Fruit fly (Drosophila melanogaster): ENCODE data around the gene obst-F.

Gene obst-F

dm6 chr3L:20191848-20192247 lies 9.6 kb downstream of the obst-F start:
- no peak for TF ChIP-seq CG17806 (tag; optimal IDR thresholded peaks at IDR 0.05)
- TF ChIP-seq CG13204 (GFP tag; optimal IDR thresholded peaks at IDR 0.05): no peak
- TF ChIP-seq D1 (tag; optimal IDR thresholded peaks at IDR 0.05): no peak
- TF ChIP-seq CG9948 (tag; optimal IDR thresholded peaks at IDR 0.05): no peak
- TF ChIP-seq gl (tag; optimal IDR thresholded peaks at IDR 0.05): no peak
- no peak for TF ChIP-seq Ets98B (GFP tag; IDR thresholded peaks at IDR 0.05)
- TF ChIP-seq CG32121 (GFP tag; IDR thresholded peaks at IDR 0.05): no peak
- no peak for TF ChIP-seq CG8301 (tag; optimal IDR thresholded peaks at IDR 0.05)
- no peak for TF ChIP-seq CG14655 (GFP tag; optimal IDR thresholded peaks at IDR 0.05)
- TF ChIP-seq fd96Ca (GFP tag; IDR thresholded peaks at IDR 0.05): no peak
- TF ChIP-seq rn (GFP tag; IDR thresholded peaks at IDR 0.05): no peak
- TF ChIP-seq Pif1B (GFP tag; optimal IDR thresholded peaks at IDR 0.05): no peak
- no peak for TF ChIP-seq EcR (GFP tag; optimal IDR thresholded peaks at IDR 0.05)
- no peak for TF ChIP-seq CG10348 (GFP tag; IDR thresholded peaks at IDR 0.05)
- no peak for TF ChIP-seq Pif1A (GFP tag; optimal IDR thresholded peaks at IDR 0.05)
- TF ChIP-seq CG4496 (GFP tag; IDR thresholded peaks at IDR 0.05): no peak
- no peak for TF ChIP-seq CG8159 (tag; optimal IDR thresholded peaks at IDR 0.05)
- TF ChIP-seq CG34367 (tag; optimal IDR thresholded peaks at IDR 0.05): no peak
- no peak for TF ChIP-seq CG12605 (GFP tag; IDR thresholded peaks at IDR 0.05)

dm6 chr3L:20187885-20188570 lies 13.4 kb downstream of the obst-F start, which contains the start of gene Ssk:
TSS of gene Ssk (plus strand) at chr3L:20188522.
- TF ChIP-seq CG8301 (tag; optimal IDR thresholded peaks at IDR 0.05) (no peak), Ets98B (GFP tag; IDR thresholded peaks at IDR 0.05) (peak; percentile 32; the same call in 1 of the 2 replicates), Pif1B (GFP tag; optimal IDR thresholded peaks at IDR 0.05) (peak; percentile 3), CG12605 (GFP tag; IDR thresholded peaks at IDR 0.05) (0 out of 2 replicates have a peak, but pooled peaks have one; percentile 13), EcR (GFP tag; optimal IDR thresholded peaks at IDR 0.05) (peak; percentile 20), CG8159 (tag; optimal IDR thresholded peaks at IDR 0.05) (no peak), fd96Ca (GFP tag; IDR thresholded peaks at IDR 0.05) (peak; percentile 55; the same call in 1 of the 3 replicates)

- TF ChIP-seq CG32121 (GFP tag; IDR thresholded peaks at IDR 0.05) (no peak), CG34367 (tag; optimal IDR thresholded peaks at IDR 0.05) (peak; percentile 29), rn (GFP tag; IDR thresholded peaks at IDR 0.05) (no peak), CG10348 (GFP tag; IDR thresholded peaks at IDR 0.05) (no peak), Pif1B (GFP tag; optimal IDR thresholded peaks at IDR 0.05) (no peak), CG17806 (tag; optimal IDR thresholded peaks at IDR 0.05) (peak; percentile 11), CG13204 (GFP tag; optimal IDR thresholded peaks at IDR 0.05) (peak; percentile 70), Snoo (tag; optimal IDR thresholded peaks at IDR 0.05) (no peak), CG14655 (GFP tag; optimal IDR thresholded peaks at IDR 0.05) (no peak), EcR (GFP tag; optimal IDR thresholded peaks at IDR 0.05) (peak; percentile 74), Pif1A (GFP tag; optimal IDR thresholded peaks at IDR 0.05) (no peak), CG8159 (tag; optimal IDR thresholded peaks at IDR 0.05) (peak; percentile 2), CG15710 (tag; optimal IDR thresholded peaks at IDR 0.05) (peak; percentile 4), CG4496 (GFP tag; IDR thresholded peaks at IDR 0.05) (no peak), Ets98B (GFP tag; IDR thresholded peaks at IDR 0.05) (peak; percentile 23; the same call in 1 of the 2 replicates), gl (tag; optimal IDR thresholded peaks at IDR 0.05) (no peak)
These were observed 15.0 kb downstream of the obst-F start for dm6 chr3L:20186294-20187020.

- no peak for TF ChIP-seq CG15710 (tag; optimal IDR thresholded peaks at IDR 0.05)
- no peak for TF ChIP-seq rn (GFP tag; IDR thresholded peaks at IDR 0.05)
- TF ChIP-seq CG9948 (tag; optimal IDR thresholded peaks at IDR 0.05): no peak
- no peak for TF ChIP-seq CG32121 (GFP tag; IDR thresholded peaks at IDR 0.05)
- TF ChIP-seq CG34367 (tag; optimal IDR thresholded peaks at IDR 0.05): no peak
- no peak for TF ChIP-seq CG8159 (tag; optimal IDR thresholded peaks at IDR 0.05)
- TF ChIP-seq CG8301 (tag; optimal IDR thresholded peaks at IDR 0.05): no peak
- no peak for TF ChIP-seq Snoo (tag; optimal IDR thresholded peaks at IDR 0.05)
These were observed 15.6 kb downstream of the obst-F start for dm6 chr3L:20185886-20186285.

dm6 chr3L:20185206-20185868 lies 16.1 kb downstream of the obst-F start:
- TF ChIP-seq CG34367 (tag; optimal IDR thresholded peaks at IDR 0.05) (peak; percentile 74), Ets98B (GFP tag; IDR thresholded peaks at IDR 0.05) (no peak), CG8159 (tag; optimal IDR thresholded peaks at IDR 0.05) (peak; percentile 63), CG13204 (GFP tag; optimal IDR thresholded peaks at IDR 0.05) (no peak), CG32121 (GFP tag; IDR thresholded peaks at IDR 0.05) (no peak), Pif1A (GFP tag; optimal IDR thresholded peaks at IDR 0.05) (peak; percentile 0), fd96Ca (GFP tag; IDR thresholded peaks at IDR 0.05) (no peak), EcR (GFP tag; optimal IDR thresholded peaks at IDR 0.05) (peak; percentile 1), CG10348 (GFP tag; IDR thresholded peaks at IDR 0.05) (0 out of 2 replicates have a peak, but pooled peaks have one; percentile 35), CG4496 (GFP tag; IDR thresholded peaks at IDR 0.05) (no peak), CG9948 (tag; optimal IDR thresholded peaks at IDR 0.05) (peak; percentile 57), Pif1B (GFP tag; optimal IDR thresholded peaks at IDR 0.05) (peak; percentile 23), CG17806 (tag; optimal IDR thresholded peaks at IDR 0.05) (peak; percentile 25), CG14655 (GFP tag; optimal IDR thresholded peaks at IDR 0.05) (peak; percentile 70), CG15710 (tag; optimal IDR thresholded peaks at IDR 0.05) (peak; percentile 74), gl (tag; optimal IDR thresholded peaks at IDR 0.05) (no peak), Snoo (tag; optimal IDR thresholded peaks at IDR 0.05) (no peak), CG12605 (GFP tag; IDR thresholded peaks at IDR 0.05) (no peak), D1 (tag; optimal IDR thresholded peaks at IDR 0.05) (no peak), CG8301 (tag; optimal IDR thresholded peaks at IDR 0.05) (peak; percentile 41)
